Worm (Caenorhabditis elegans) whole organism, mixed stage, embryonic: Measurements from ENCODE around the gene fkh-8.

Source experiments
- M03D4.4 ChIP-seq: sonication (generic microtip); optimal IDR thresholded peaks from 2 replicates; lab custom pipeline; 2017; ENCODE audit warnings: mild to moderate bottlenecking, missing genetic modification characterization, missing compliant biosample characterization
- bed-3 ChIP-seq: fragments of 200-800 bp; sonication (Bioruptor generic); optimal IDR thresholded peaks from 3 replicates; lab custom pipeline; 2018; ENCODE audit warnings: mild to moderate bottlenecking, missing genetic modification characterization, moderate library complexity, missing compliant biosample characterization
- blmp-1 ChIP-seq: fragments of 150-350 bp; optimal IDR thresholded peaks from 2 replicates; lab custom pipeline; 2014; ENCODE audit warnings: missing biosample characterization, missing genetic modification characterization
- ceh-39 ChIP-seq: fragments of 150-350 bp; optimal IDR thresholded peaks from 2 replicates; lab custom pipeline; 2014; ENCODE audit warnings: missing biosample characterization, missing genetic modification characterization
- ceh-83 ChIP-seq: fragments of 200-800 bp; sonication (Bioruptor generic); optimal IDR thresholded peaks from 2 replicates; lab custom pipeline; 2018; ENCODE audit warnings: mild to moderate bottlenecking, missing genetic modification characterization, missing compliant biosample characterization
- ces-1 ChIP-seq: fragments of 150-350 bp; optimal IDR thresholded peaks from 2 replicates; lab custom pipeline; 2014; ENCODE audit warnings: missing biosample characterization, missing genetic modification reagents, missing genetic modification characterization
- cnd-1 ChIP-seq: fragments of 200-800 bp; sonication (Bioruptor generic); optimal IDR thresholded peaks from 2 replicates; lab custom pipeline; 2018; ENCODE audit warnings: mild to moderate bottlenecking, missing genetic modification characterization, missing compliant biosample characterization
- elt-1 ChIP-seq: sonication (generic microtip); optimal IDR thresholded peaks from 2 replicates; lab custom pipeline; 2017; ENCODE audit warnings: missing genetic modification characterization, mild to moderate bottlenecking, missing compliant biosample characterization, antibody characterized with exemption, moderate library complexity, borderline replicate concordance; ENCODE audit not compliant: insufficient read depth
- elt-3 ChIP-seq: fragments of 150-350 bp; optimal IDR thresholded peaks from 2 replicates; lab custom pipeline; 2014; ENCODE audit warnings: missing biosample characterization, missing genetic modification characterization
- flh-1 ChIP-seq: fragments of 200-800 bp; sonication (Bioruptor generic); optimal IDR thresholded peaks from 2 replicates; lab custom pipeline; 2018; ENCODE audit warnings: mild to moderate bottlenecking, missing genetic modification characterization, moderate library complexity, missing compliant biosample characterization
- ham-2 ChIP-seq: fragments of 200-800 bp; sonication (Bioruptor generic); optimal IDR thresholded peaks from 2 replicates; lab custom pipeline; 2018; ENCODE audit warnings: mild to moderate bottlenecking, missing genetic modification characterization, missing compliant biosample characterization
- hlh-1 ChIP-seq: fragments of 150-350 bp; optimal IDR thresholded peaks from 2 replicates; lab custom pipeline; 2014; ENCODE audit warnings: missing biosample characterization, missing genetic modification reagents, missing genetic modification characterization
- lin-32 ChIP-seq: fragments of 200-800 bp; sonication (Bioruptor generic); optimal IDR thresholded peaks from 2 replicates; lab custom pipeline; 2018; ENCODE audit warnings: mild to moderate bottlenecking, missing genetic modification characterization, missing compliant biosample characterization
- mep-1 ChIP-seq: fragments of 150-350 bp; optimal IDR thresholded peaks from 2 replicates; lab custom pipeline; 2017; ENCODE audit warnings: missing biosample characterization, missing genetic modification reagents, missing genetic modification characterization, inconsistent platforms
- nhr-12 ChIP-seq: fragments of 150-350 bp; optimal IDR thresholded peaks from 2 replicates; lab custom pipeline; 2014; ENCODE audit warnings: missing biosample characterization, missing genetic modification characterization
- nhr-2 ChIP-seq: fragments of 150-350 bp; optimal IDR thresholded peaks from 2 replicates; lab custom pipeline; 2014; ENCODE audit warnings: missing biosample characterization, missing genetic modification characterization
- nhr-28 ChIP-seq: fragments of 150-350 bp; optimal IDR thresholded peaks from 2 replicates; lab custom pipeline; 2014; ENCODE audit warnings: missing biosample characterization, missing genetic modification characterization
- nhr-76 ChIP-seq: sonication (generic microtip); optimal IDR thresholded peaks from 2 replicates; lab custom pipeline; 2017; ENCODE audit warnings: missing biosample characterization, missing genetic modification characterization
- pha-4 ChIP-seq: fragments of 150-350 bp; optimal IDR thresholded peaks from 2 replicates; lab custom pipeline; 2018; ENCODE audit warnings: missing biosample characterization, missing genetic modification reagents, missing genetic modification characterization
- sem-2 ChIP-seq: fragments of 200-800 bp; sonication (Bioruptor generic); optimal IDR thresholded peaks from 2 replicates; lab custom pipeline; 2018; ENCODE audit warnings: mild to moderate bottlenecking, missing genetic modification characterization, missing compliant biosample characterization
- snpc-4 ChIP-seq: fragments of 150-350 bp; optimal IDR thresholded peaks from 2 replicates; lab custom pipeline; 2014; ENCODE audit warnings: missing biosample characterization, missing genetic modification characterization
- sptf-1 ChIP-seq: sonication (generic microtip); optimal IDR thresholded peaks from 2 replicates; lab custom pipeline; 2017; ENCODE audit warnings: mild to moderate bottlenecking, missing genetic modification characterization, moderate library complexity, missing compliant biosample characterization
- tbx-8 ChIP-seq: fragments of 200-800 bp; sonication (Bioruptor generic); optimal IDR thresholded peaks from 2 replicates; lab custom pipeline; 2018; ENCODE audit warnings: mild to moderate bottlenecking, missing genetic modification characterization, moderate library complexity, missing compliant biosample characterization
- unc-120 ChIP-seq: sonication (generic microtip); optimal IDR thresholded peaks from 2 replicates; lab custom pipeline; 2017; ENCODE audit warnings: missing genetic modification characterization, missing compliant biosample characterization; ENCODE audit not compliant: poor library complexity, severe bottlenecking
- unc-39 ChIP-seq: fragments of 150-350 bp; optimal IDR thresholded peaks from 2 replicates; lab custom pipeline; 2014; ENCODE audit warnings: missing biosample characterization, missing genetic modification characterization
- unc-62 ChIP-seq: fragments of 150-350 bp; optimal IDR thresholded peaks from 2 replicates; lab custom pipeline; 2014; ENCODE audit warnings: missing biosample characterization, missing genetic modification reagents, missing genetic modification characterization
- zip-8 ChIP-seq: fragments of 150-350 bp; optimal IDR thresholded peaks from 2 replicates; lab custom pipeline; 2014; ENCODE audit warnings: missing biosample characterization, missing genetic modification characterization
- ztf-11 ChIP-seq: fragments of 150-350 bp; optimal IDR thresholded peaks from 2 replicates; lab custom pipeline; 2014; ENCODE audit warnings: missing biosample characterization, missing genetic modification characterization

The fkh-8 gene

DNA sequence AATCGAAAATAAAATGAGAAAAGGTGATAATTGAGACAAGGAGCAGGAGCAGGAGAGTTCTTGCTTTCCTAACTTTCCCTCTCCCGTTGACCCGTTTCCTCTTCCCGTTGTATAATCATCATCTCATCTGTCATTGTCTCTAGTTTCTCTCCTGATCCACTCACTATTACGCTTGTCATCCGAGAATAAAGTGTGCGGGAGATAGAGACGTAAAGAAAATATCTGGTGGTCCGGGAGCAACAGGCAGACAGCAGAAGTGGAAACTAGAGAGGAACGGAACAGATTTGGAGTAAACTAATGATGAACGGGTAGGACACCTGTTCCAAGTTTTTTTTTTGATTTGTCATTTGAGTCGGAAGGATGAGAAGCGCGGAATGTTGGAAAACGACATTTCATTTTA lies 21.0 kb downstream of the fkh-8 start:
- TF ChIP-seq hlh-1 (tag; lab: Kevin White, UChicago) (peak; percentile 95), unc-62 (peak; percentile 92), elt-1 (tag; lab: Kevin White, UChicago) (no peak), unc-120 (tag; lab: Kevin White, UChicago) (peak; percentile 86)

DNA sequence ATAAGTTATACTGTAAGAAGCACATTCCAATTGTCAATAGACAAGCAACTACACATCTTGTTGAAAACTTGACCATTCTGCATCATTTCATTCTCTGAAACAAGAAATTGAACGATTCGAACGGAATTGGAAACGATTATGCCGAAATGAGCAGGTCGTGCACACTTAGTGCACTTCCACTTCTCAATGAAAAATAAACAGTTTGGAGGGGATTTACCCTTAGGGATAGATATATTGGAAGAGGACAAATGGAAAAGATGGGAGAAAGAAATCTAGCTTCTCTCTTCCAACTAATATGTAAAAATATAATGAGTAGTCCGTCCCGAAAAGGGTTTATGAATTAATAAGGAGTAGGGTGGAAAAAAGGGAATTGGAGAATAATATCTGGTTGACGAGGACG lies 22.0 kb downstream of the fkh-8 start, which contains the start of gene hst-3.1:
hst-3.1 (minus strand) TSS at position 101 of the 400 bp plus-strand sequence.
- TF ChIP-seq lin-32 (GFP tag; lab: Kevin White, UChicago) (no peak), M03D4.4 (tag; lab: Kevin White, UChicago) (no peak), nhr-2 (tag; lab: Kevin White, UChicago) (no peak), ceh-83 (GFP tag; lab: Kevin White, UChicago) (no peak), bed-3 (no peak), nhr-76 (no peak), nhr-28 (tag; lab: Kevin White, UChicago) (no peak), nhr-12 (tag; lab: Kevin White, UChicago) (no peak), elt-3 (tag; lab: Kevin White, UChicago) (no peak), snpc-4 (tag; lab: Kevin White, UChicago) (no peak), zip-8 (tag; lab: Kevin White, UChicago) (no peak), unc-62 (no peak), sem-2 (GFP tag; lab: Kevin White, UChicago) (no peak)

DNA sequence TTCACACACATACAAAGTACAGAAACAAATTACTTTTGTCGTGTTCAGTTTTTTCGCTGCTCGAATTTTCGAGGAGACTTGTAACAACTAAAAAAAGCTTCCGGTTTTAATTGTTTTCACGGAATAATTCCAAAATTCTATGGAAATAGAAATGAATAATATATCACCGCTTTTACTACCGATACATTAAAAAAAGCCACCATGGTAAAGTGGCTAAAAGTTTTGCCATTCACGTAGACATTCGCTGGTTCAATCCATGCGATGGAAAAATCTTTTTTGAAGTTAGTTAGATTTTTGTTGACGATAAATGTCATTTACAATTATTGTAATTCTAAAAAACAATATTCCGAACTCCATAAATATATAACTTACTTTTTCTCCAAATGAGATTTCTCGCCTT lies 22.5 kb downstream of the fkh-8 start:
- no peak for TF ChIP-seq cnd-1 (tag; lab: Kevin White, UChicago)
- TF ChIP-seq nhr-76 = no peak
- TF ChIP-seq ces-1 = no peak
- TF ChIP-seq blmp-1 (tag; lab: Kevin White, UChicago) = no peak
- no peak for TF ChIP-seq sem-2 (GFP tag; lab: Kevin White, UChicago)
- TF ChIP-seq ham-2 (GFP tag; lab: Kevin White, UChicago) = no peak
- TF ChIP-seq snpc-4 (tag; lab: Kevin White, UChicago) = no peak
- no peak for TF ChIP-seq lin-32 (GFP tag; lab: Kevin White, UChicago)
- no peak for TF ChIP-seq hlh-1 (tag; lab: Kevin White, UChicago)

DNA sequence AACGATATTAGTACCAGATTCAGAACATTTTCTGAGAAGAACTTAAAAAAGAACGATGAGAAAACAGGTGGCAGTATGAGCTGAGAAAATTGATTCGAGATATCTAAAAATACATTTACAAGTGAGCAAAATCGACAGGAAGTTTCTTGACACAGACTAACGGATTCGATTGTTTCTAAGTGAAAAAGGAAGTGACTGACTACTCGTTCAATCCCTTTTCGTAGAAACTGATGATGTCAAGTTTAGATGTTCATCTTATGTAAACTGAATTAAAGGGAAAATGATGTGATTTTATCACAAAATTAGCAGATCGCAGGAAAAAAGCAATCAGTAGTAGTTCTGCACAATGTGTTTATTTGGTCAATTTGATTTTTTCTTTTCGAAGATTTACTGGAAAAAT lies 26.0 kb downstream of the fkh-8 start:
- peak; percentile 55 for TF ChIP-seq ces-1
- no peak for TF ChIP-seq ceh-83 (GFP tag; lab: Kevin White, UChicago)

DNA sequence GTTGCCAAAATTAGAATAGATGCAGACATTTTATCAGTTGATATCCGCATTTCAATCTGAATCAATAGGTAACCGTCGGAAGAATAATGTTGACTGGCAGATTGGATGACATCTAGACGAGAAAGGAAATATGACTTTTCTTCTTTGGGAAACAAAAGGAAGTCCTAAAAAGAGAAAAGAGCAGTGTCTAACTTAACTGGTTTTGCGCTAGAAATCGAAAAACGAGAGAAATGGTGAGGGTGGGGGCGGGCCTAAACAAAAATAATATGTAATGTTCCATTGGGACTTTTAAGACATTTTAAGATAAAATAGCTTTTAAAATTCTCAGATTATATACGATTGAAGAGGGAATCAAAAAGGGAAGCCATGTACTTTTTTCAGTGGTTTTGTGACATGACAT lies 30.2 kb downstream of the fkh-8 start, which contains the start of gene exp-1:
exp-1 (minus strand) TSS at position 101 of the 400 bp plus-strand sequence.
- TF ChIP-seq nhr-76 (no peak), flh-1 (no peak), sem-2 (GFP tag; lab: Kevin White, UChicago) (no peak), ceh-39 (tag; lab: Kevin White, UChicago) (no peak), nhr-28 (tag; lab: Kevin White, UChicago) (no peak), unc-62 (no peak), ces-1 (no peak), pha-4 (tag; lab: Kevin White, UChicago) (no peak), ztf-11 (tag; lab: Kevin White, UChicago) (no peak), mep-1 (tag; lab: Kevin White, UChicago) (no peak), unc-39 (tag; lab: Kevin White, UChicago) (no peak), blmp-1 (tag; lab: Kevin White, UChicago) (no peak), zip-8 (tag; lab: Kevin White, UChicago) (no peak), hlh-1 (tag; lab: Kevin White, UChicago) (no peak)

DNA sequence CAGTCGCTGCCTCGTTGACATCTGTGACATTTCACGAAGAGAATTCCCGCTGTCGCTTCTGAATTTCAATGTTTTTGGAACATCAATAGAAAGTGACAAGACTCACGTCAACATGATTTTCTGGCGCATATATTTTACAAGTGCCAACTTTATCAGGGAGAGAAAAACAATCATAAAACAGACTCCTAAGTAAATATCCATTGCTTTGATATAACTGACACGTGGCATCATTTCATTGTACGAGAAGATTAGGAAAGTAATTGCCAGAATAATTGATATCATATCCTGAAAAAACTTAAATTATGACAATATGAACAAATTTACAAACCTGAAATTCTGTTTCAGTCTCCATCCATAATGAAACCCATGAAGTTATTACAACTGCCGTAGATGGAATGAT lies 33.1 kb downstream of the fkh-8 start:
- TF ChIP-seq unc-39 (tag; lab: Kevin White, UChicago) (no peak), nhr-2 (tag; lab: Kevin White, UChicago) (no peak), sem-2 (GFP tag; lab: Kevin White, UChicago) (no peak), tbx-8 (GFP tag; lab: Kevin White, UChicago) (no peak), pha-4 (tag; lab: Kevin White, UChicago) (no peak), lin-32 (GFP tag; lab: Kevin White, UChicago) (no peak), unc-62 (no peak), ham-2 (GFP tag; lab: Kevin White, UChicago) (no peak), ceh-83 (GFP tag; lab: Kevin White, UChicago) (no peak), bed-3 (no peak), elt-3 (tag; lab: Kevin White, UChicago) (no peak), nhr-76 (no peak), sptf-1 (tag; lab: Kevin White, UChicago) (no peak)
